Worm (Caenorhabditis elegans): ENCODE data around the gene Y53G8AR.9.
A peak's percentile ranks its signal among the peaks of the same experiment; 100 is the strongest.

Y53G8AR.9 gene

DNA sequence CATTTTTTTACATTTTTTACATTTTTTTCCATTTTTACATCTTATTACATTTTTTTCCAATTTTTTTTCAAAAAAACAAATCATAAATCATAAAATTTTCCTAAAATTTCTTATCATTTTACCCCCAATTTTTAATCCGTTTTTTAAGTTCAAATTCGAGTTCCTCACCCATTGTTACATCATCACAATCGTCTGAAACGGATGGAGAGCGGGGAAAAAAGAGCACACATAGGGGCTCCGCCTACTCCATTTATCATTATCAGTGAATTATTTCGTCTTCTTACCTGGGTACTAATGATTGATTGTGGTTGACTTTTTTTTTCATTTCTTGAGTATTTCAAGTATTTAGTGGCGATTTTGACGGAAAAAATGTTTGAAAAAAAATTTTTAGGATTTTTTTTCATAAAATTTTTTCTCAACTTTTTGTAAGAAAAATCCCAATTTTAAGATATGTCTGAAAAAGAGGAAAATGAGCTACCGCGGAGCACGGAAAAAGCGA lies 39.1 kb downstream of the Y53G8AR.9 start, which contains the start of gene mfsd-8:
Gene mfsd-8, plus strand, starts transcription at position 449 of the 499 bp plus-strand sequence.
- TF ChIP-seq ceh-39 (tag; optimal IDR thresholded peaks at IDR 0.05) (no peak), nhr-237 (tag; optimal IDR thresholded peaks at IDR 0.05) (no peak), nhr-76 (tag; optimal IDR thresholded peaks at IDR 0.05) (no peak), mls-2 (tag; optimal IDR thresholded peaks at IDR 0.05) (no peak), ceh-43 (GFP tag; optimal IDR thresholded peaks at IDR 0.05) (no peak), sem-2 (GFP tag; optimal IDR thresholded peaks at IDR 0.05) (no peak), snpc-4 (tag; optimal IDR thresholded peaks at IDR 0.05) (no peak)

DNA sequence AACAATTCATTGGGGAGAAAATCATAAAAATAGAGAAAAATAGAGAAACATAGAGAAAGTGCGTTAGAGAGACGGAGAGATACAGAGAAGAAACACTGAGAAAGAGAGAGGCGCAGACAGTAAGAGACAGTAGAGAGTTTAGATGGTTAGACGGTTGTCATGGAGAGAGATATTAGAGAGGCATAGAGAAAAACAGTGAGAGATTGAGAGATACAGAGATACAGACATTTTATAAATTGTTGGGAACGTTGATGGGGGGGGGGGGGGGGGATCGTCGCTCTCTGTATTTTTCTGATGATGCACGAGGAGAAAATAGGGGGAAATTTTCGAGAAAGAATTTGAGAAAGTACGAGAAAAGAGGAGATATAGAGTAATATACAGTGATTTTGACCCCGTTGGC lies 41.7 kb downstream of the Y53G8AR.9 start:
- no peak for TF ChIP-seq tbx-8 (GFP tag; optimal IDR thresholded peaks at IDR 0.05)
- TF ChIP-seq flh-1 (GFP tag; optimal IDR thresholded peaks at IDR 0.05) = no peak
- TF ChIP-seq lin-32 (GFP tag; optimal IDR thresholded peaks at IDR 0.05) = no peak
- TF ChIP-seq nhr-76 (tag; optimal IDR thresholded peaks at IDR 0.05) = no peak
- no peak for TF ChIP-seq blmp-1 (tag; optimal IDR thresholded peaks at IDR 0.05)
- TF ChIP-seq lsy-2 (tag; optimal IDR thresholded peaks at IDR 0.05) = peak; percentile 73
- no peak for TF ChIP-seq mls-2 (tag; optimal IDR thresholded peaks at IDR 0.05)
- TF ChIP-seq sem-2 (GFP tag; optimal IDR thresholded peaks at IDR 0.05) = no peak
- TF ChIP-seq elt-1 (tag; optimal IDR thresholded peaks at IDR 0.05; ENCODE audit: borderline replicate concordance, insufficient read depth) = no peak
- peak; percentile 44 for TF ChIP-seq sptf-1 (tag; optimal IDR thresholded peaks at IDR 0.05)
- no peak for TF ChIP-seq ztf-11 (tag; optimal IDR thresholded peaks at IDR 0.05)
- peak; percentile 72 for TF ChIP-seq unc-62 (GFP tag; optimal IDR thresholded peaks at IDR 0.05)
- TF ChIP-seq elt-3 (tag; optimal IDR thresholded peaks at IDR 0.05) = no peak
- TF ChIP-seq mab-5 (tag; optimal IDR thresholded peaks at IDR 0.05) = peak; percentile 69
- no peak for TF ChIP-seq mep-1 (tag; optimal IDR thresholded peaks at IDR 0.05)
- no peak for TF ChIP-seq ceh-83 (GFP tag; optimal IDR thresholded peaks at IDR 0.05)
- TF ChIP-seq ham-2 (GFP tag; optimal IDR thresholded peaks at IDR 0.05) = no peak
- no peak for TF ChIP-seq ceh-43 (GFP tag; optimal IDR thresholded peaks at IDR 0.05)
- no peak for TF ChIP-seq hlh-1 (tag; optimal IDR thresholded peaks at IDR 0.05)
- TF ChIP-seq snpc-4 (tag; optimal IDR thresholded peaks at IDR 0.05) = no peak
- TF ChIP-seq pha-4 (tag; optimal IDR thresholded peaks at IDR 0.05) = peak; percentile 84
- TF ChIP-seq unc-39 (tag; optimal IDR thresholded peaks at IDR 0.05) = no peak
- TF ChIP-seq ces-1 (GFP tag; optimal IDR thresholded peaks at IDR 0.05) = peak; percentile 83
- peak; percentile 33 for TF ChIP-seq M03D4.4 (tag; optimal IDR thresholded peaks at IDR 0.05)
- no peak for TF ChIP-seq drap-1 (GFP tag; optimal IDR thresholded peaks at IDR 0.05)
- TF ChIP-seq cnd-1 (tag; optimal IDR thresholded peaks at IDR 0.05) = no peak
- TF ChIP-seq nhr-28 (tag; optimal IDR thresholded peaks at IDR 0.05) = no peak
- no peak for TF ChIP-seq zip-8 (tag; optimal IDR thresholded peaks at IDR 0.05)
- no peak for TF ChIP-seq nhr-12 (tag; optimal IDR thresholded peaks at IDR 0.05)
- TF ChIP-seq nhr-237 (tag; optimal IDR thresholded peaks at IDR 0.05) = peak; percentile 64
- TF ChIP-seq ceh-39 (tag; optimal IDR thresholded peaks at IDR 0.05) = peak; percentile 26
- no peak for TF ChIP-seq unc-120 (tag; optimal IDR thresholded peaks at IDR 0.05; ENCODE audit: poor library complexity, severe bottlenecking)
- no peak for TF ChIP-seq lin-13 (tag; optimal IDR thresholded peaks at IDR 0.05)
- TF ChIP-seq bed-3 (GFP tag; optimal IDR thresholded peaks at IDR 0.05) = no peak
- peak; percentile 60 for TF ChIP-seq nhr-2 (tag; optimal IDR thresholded peaks at IDR 0.05)

DNA sequence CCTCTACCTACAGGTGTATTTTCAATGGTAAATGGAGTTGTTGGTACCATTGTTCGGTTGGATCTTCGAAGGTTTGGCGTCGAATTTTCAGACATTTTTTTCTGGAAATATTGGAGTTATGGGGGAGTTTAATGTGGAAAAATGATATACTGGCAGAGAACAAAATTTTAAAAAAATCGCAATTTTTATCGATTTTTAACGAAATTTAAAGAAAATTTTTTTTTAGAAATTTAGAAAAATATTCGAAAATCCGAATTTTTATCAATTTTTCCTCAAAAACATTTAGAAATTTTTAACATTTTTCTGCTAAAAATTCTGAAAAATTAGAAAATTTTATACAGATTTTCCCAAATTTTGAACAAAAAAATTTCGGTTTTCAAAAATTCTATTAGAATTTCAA lies 42.4 kb downstream of the Y53G8AR.9 start, which contains the start of gene Y53G8AM.8:
Gene Y53G8AM.8, minus strand, starts transcription at position 101 of the 400 bp plus-strand sequence.
- TF ChIP-seq ham-2 (GFP tag; optimal IDR thresholded peaks at IDR 0.05) (no peak), unc-39 (tag; optimal IDR thresholded peaks at IDR 0.05) (no peak), ceh-39 (tag; optimal IDR thresholded peaks at IDR 0.05) (no peak), M03D4.4 (tag; optimal IDR thresholded peaks at IDR 0.05) (no peak)

DNA sequence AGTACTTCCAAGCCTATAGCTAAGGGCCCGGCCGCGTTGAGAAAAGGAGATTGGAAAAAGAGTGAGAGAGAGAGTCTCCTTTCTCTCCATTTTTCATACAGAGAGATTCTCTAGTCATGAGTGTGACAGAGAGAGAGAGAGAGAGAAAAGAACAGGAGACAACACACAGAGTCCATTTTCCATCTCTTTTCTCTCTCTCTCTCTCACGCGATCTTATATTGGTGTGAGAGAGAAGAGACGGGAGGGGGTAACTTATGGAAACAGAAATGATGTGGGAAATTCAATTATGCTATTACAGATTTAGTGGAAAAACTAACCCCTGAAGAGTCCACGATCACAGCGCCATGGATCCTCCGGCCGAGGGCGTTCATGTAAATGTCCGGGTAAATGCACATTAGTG lies 47.9 kb downstream of the Y53G8AR.9 start:
- TF ChIP-seq mls-2 (tag; optimal IDR thresholded peaks at IDR 0.05) (peak; percentile 2), M03D4.4 (tag; optimal IDR thresholded peaks at IDR 0.05) (no peak), tbx-8 (GFP tag; optimal IDR thresholded peaks at IDR 0.05) (no peak), ces-1 (GFP tag; optimal IDR thresholded peaks at IDR 0.05) (peak; percentile 89), snpc-4 (tag; optimal IDR thresholded peaks at IDR 0.05) (no peak), elt-3 (tag; optimal IDR thresholded peaks at IDR 0.05) (no peak), unc-62 (GFP tag; optimal IDR thresholded peaks at IDR 0.05) (peak; percentile 65), nhr-2 (tag; optimal IDR thresholded peaks at IDR 0.05) (no peak), lin-32 (GFP tag; optimal IDR thresholded peaks at IDR 0.05) (no peak), hlh-1 (tag; optimal IDR thresholded peaks at IDR 0.05) (no peak), mep-1 (tag; optimal IDR thresholded peaks at IDR 0.05) (no peak), ceh-39 (tag; optimal IDR thresholded peaks at IDR 0.05) (no peak), nhr-237 (tag; optimal IDR thresholded peaks at IDR 0.05) (no peak), pha-4 (tag; optimal IDR thresholded peaks at IDR 0.05) (no peak), blmp-1 (tag; optimal IDR thresholded peaks at IDR 0.05) (no peak), mab-5 (tag; optimal IDR thresholded peaks at IDR 0.05) (no peak), unc-120 (tag; optimal IDR thresholded peaks at IDR 0.05; ENCODE audit: poor library complexity, severe bottlenecking) (peak; percentile 37)
